Worm (Caenorhabditis elegans): ENCODE measurements around the gene str-30.

ce11 chrV:3739302-3739701, 14.4 kb downstream of the str-30 start, which contains the start of gene hpo-36:
- no peak for TF ChIP-seq ztf-29 (GFP tag; IDR thresholded peaks at IDR 0.05)
- TF ChIP-seq ref-1 (GFP tag; conservative IDR thresholded peaks at IDR 0.05): no peak
- TF ChIP-seq med-1 (GFP tag; optimal IDR thresholded peaks at IDR 0.05; ENCODE audit: insufficient read depth): no peak
- TF ChIP-seq T22C8.4 (GFP tag; IDR thresholded peaks at IDR 0.05): no peak
- TF ChIP-seq cog-1 (tag; optimal IDR thresholded peaks at IDR 0.05): no peak
- no peak for TF ChIP-seq flt-1 (GFP tag; IDR thresholded peaks at IDR 0.05)
